Fruit fly (Drosophila melanogaster) whole organism, prepupa: ENCODE data around the gene CG11964.

Source experiments
- Blimp-1 ChIP-seq: fragments of 200-800 bp; sonication (Bioruptor generic); optimal IDR thresholded peaks from 3 replicates; lab custom pipeline; 2017; ENCODE audit warnings: missing biosample characterization, missing genetic modification characterization, mild to moderate bottlenecking, moderate library complexity, missing genetic modification reagents
- CG10631 ChIP-seq: fragments of 200-800 bp; sonication (Bioruptor generic); optimal IDR thresholded peaks from 2 replicates; lab custom pipeline; 2016; ENCODE audit warnings: missing biosample characterization, missing genetic modification characterization
- CG11294 ChIP-seq: fragments of 200-800 bp; sonication (Bioruptor generic); IDR thresholded peaks from 2 replicates; pipeline ENCODE4 v1.3.6; 2022; ENCODE audit warnings: missing biosample characterization, missing genetic modification characterization
- CG11762 ChIP-seq: fragments of 200-800 bp; sonication (Bioruptor generic); optimal IDR thresholded peaks from 3 replicates; lab custom pipeline; 2016; ENCODE audit warnings: missing biosample characterization, missing genetic modification characterization; ENCODE audit not compliant: insufficient read depth
- CG15336 ChIP-seq: fragments of 200-800 bp; sonication (Bioruptor generic); IDR thresholded peaks from 2 replicates; pipeline ENCODE4 v1.3.6; 2022; ENCODE audit warnings: missing biosample characterization, missing genetic modification characterization
- CG1621 ChIP-seq: fragments of 200-800 bp; sonication (Bioruptor generic); optimal IDR thresholded peaks from 3 replicates; lab custom pipeline; 2018; ENCODE audit warnings: missing biosample characterization, mild to moderate bottlenecking, missing genetic modification characterization
- CG16779 ChIP-seq: fragments of 200-800 bp; sonication (Bioruptor generic); optimal IDR thresholded peaks from 3 replicates; lab custom pipeline; 2017; ENCODE audit warnings: missing biosample characterization, mild to moderate bottlenecking, missing genetic modification characterization
- CG3032 ChIP-seq: fragments of 200-800 bp; optimal IDR thresholded peaks from 2 replicates; lab custom pipeline; 2019; ENCODE audit warnings: missing biosample characterization, mild to moderate bottlenecking, missing genetic modification characterization, moderate library complexity
- CG32006 ChIP-seq: fragments of 200-800 bp; sonication (Bioruptor generic); optimal IDR thresholded peaks from 3 replicates; lab custom pipeline; 2017; ENCODE audit warnings: missing biosample characterization, mild to moderate bottlenecking, missing genetic modification characterization
- CG3919 ChIP-seq: fragments of 200-800 bp; sonication (Bioruptor generic); optimal IDR thresholded peaks from 3 replicates; lab custom pipeline; 2016; ENCODE audit warnings: missing biosample characterization, missing genetic modification characterization
- CG4318 ChIP-seq: fragments of 200-800 bp; sonication (Bioruptor generic); optimal IDR thresholded peaks from 3 replicates; lab custom pipeline; 2017; ENCODE audit warnings: missing biosample characterization, mild to moderate bottlenecking, missing genetic modification characterization
- CG6163 ChIP-seq: fragments of 200-800 bp; sonication (Bioruptor generic); IDR thresholded peaks from 3 replicates; pipeline ENCODE4 v1.3.6; 2022; ENCODE audit warnings: missing biosample characterization, missing genetic modification characterization
- CG6276 ChIP-seq: fragments of 200-800 bp; sonication (Bioruptor generic); optimal IDR thresholded peaks from 2 replicates; lab custom pipeline; 2017; ENCODE audit warnings: missing biosample characterization, mild to moderate bottlenecking, missing genetic modification characterization
- CG6792 ChIP-seq: fragments of 200-800 bp; sonication (Bioruptor generic); optimal IDR thresholded peaks from 3 replicates; lab custom pipeline; 2016; ENCODE audit warnings: missing biosample characterization, missing genetic modification characterization
- CG6808 ChIP-seq: fragments of 200-800 bp; sonication (Bioruptor generic); optimal IDR thresholded peaks from 3 replicates; lab custom pipeline; 2017; ENCODE audit warnings: missing biosample characterization, missing genetic modification characterization, mild to moderate bottlenecking, moderate library complexity, missing genetic modification reagents
- CG8119 ChIP-seq: fragments of 200-800 bp; sonication (Bioruptor generic); IDR thresholded peaks from 3 replicates; pipeline ENCODE4 v1.3.6; 2022; ENCODE audit warnings: missing biosample characterization, missing genetic modification characterization
- CG8319 ChIP-seq: fragments of 200-800 bp; sonication (Bioruptor generic); optimal IDR thresholded peaks from 3 replicates; lab custom pipeline; 2016; ENCODE audit warnings: missing biosample characterization, missing genetic modification characterization
- CG8632 ChIP-seq: fragments of 200-800 bp; sonication (Bioruptor generic); optimal IDR thresholded peaks from 3 replicates; lab custom pipeline; 2016; ENCODE audit warnings: missing biosample characterization, missing genetic modification characterization
- Eip75B ChIP-seq: fragments of 200-800 bp; sonication (Bioruptor generic); optimal IDR thresholded peaks from 3 replicates; lab custom pipeline; 2016; ENCODE audit warnings: missing biosample characterization, missing genetic modification characterization
- Eip78C ChIP-seq: fragments of 200-800 bp; sonication (Bioruptor generic); peaks from one replicate; lab custom pipeline; 2016; ENCODE audit warnings: missing biosample characterization, missing genetic modification characterization
- Eip93F ChIP-seq: fragments of 200-800 bp; sonication (Bioruptor generic); optimal IDR thresholded peaks from 2 replicates; lab custom pipeline; 2016; ENCODE audit warnings: missing biosample characterization, mild to moderate bottlenecking, missing genetic modification characterization
- Hr38 ChIP-seq: sonication (Bioruptor generic); optimal IDR thresholded peaks from 2 replicates; lab custom pipeline; 2016; ENCODE audit warnings: missing biosample characterization, missing genetic modification characterization
- Hr39 ChIP-seq: fragments of 200-800 bp; sonication (Bioruptor generic); optimal IDR thresholded peaks from 2 replicates; lab custom pipeline; 2016; ENCODE audit warnings: missing biosample characterization, missing genetic modification characterization
- Hr4 ChIP-seq: fragments of 200-800 bp; sonication (Bioruptor generic); optimal IDR thresholded peaks from 3 replicates; lab custom pipeline; 2016; ENCODE audit warnings: missing biosample characterization, missing genetic modification characterization
- OdsH ChIP-seq: fragments of 200-800 bp; sonication (Bioruptor generic); optimal IDR thresholded peaks from 3 replicates; lab custom pipeline; 2016; ENCODE audit warnings: missing biosample characterization, missing genetic modification characterization
- Smox ChIP-seq: fragments of 200-800 bp; sonication (Bioruptor generic); optimal IDR thresholded peaks from 3 replicates; lab custom pipeline; 2016; ENCODE audit warnings: missing biosample characterization, missing genetic modification characterization
- Sox15 ChIP-seq: fragments of 200-800 bp; sonication (Bioruptor generic); optimal IDR thresholded peaks from 3 replicates; lab custom pipeline; 2016; ENCODE audit warnings: missing biosample characterization, missing genetic modification characterization
- achi ChIP-seq: fragments of 200-800 bp; sonication (Bioruptor generic); optimal IDR thresholded peaks from 3 replicates; lab custom pipeline; 2016; ENCODE audit warnings: missing biosample characterization, missing genetic modification characterization
- cyc ChIP-seq: fragments of 200-800 bp; sonication (Bioruptor generic); optimal IDR thresholded peaks from 3 replicates; lab custom pipeline; 2016; ENCODE audit warnings: missing biosample characterization, missing genetic modification characterization
- dac ChIP-seq: fragments of 200-800 bp; sonication (Bioruptor generic); optimal IDR thresholded peaks from 2 replicates; lab custom pipeline; 2017; ENCODE audit warnings: missing biosample characterization, mild to moderate bottlenecking, missing genetic modification characterization
- dsx ChIP-seq: fragments of 200-800 bp; optimal IDR thresholded peaks from 3 replicates; lab custom pipeline; 2019; ENCODE audit warnings: missing biosample characterization, mild to moderate bottlenecking, missing genetic modification characterization, moderate library complexity; ENCODE audit not compliant: poor library complexity, severe bottlenecking
- eg ChIP-seq: fragments of 200-800 bp; sonication (Bioruptor generic); IDR thresholded peaks from 3 replicates; pipeline ENCODE4 v1.3.6; 2022; ENCODE audit warnings: missing biosample characterization, missing genetic modification characterization
- esn ChIP-seq: fragments of 200-800 bp; sonication (Bioruptor generic); optimal IDR thresholded peaks from 2 replicates; lab custom pipeline; 2016; ENCODE audit warnings: missing biosample characterization, mild to moderate bottlenecking, missing genetic modification characterization, moderate library complexity
- fd59A ChIP-seq: fragments of 200-800 bp; sonication (Bioruptor generic); optimal IDR thresholded peaks from 2 replicates; lab custom pipeline; 2017; ENCODE audit warnings: missing biosample characterization, mild to moderate bottlenecking, missing genetic modification characterization, missing genetic modification reagents
- fd85E ChIP-seq: fragments of 200-800 bp; sonication (Bioruptor generic); optimal IDR thresholded peaks from 3 replicates; lab custom pipeline; 2016; ENCODE audit warnings: missing biosample characterization, missing genetic modification characterization
- fkh ChIP-seq: fragments of 200-800 bp; sonication (Bioruptor generic); optimal IDR thresholded peaks from 3 replicates; lab custom pipeline; 2017; ENCODE audit warnings: missing biosample characterization, mild to moderate bottlenecking, missing genetic modification characterization, moderate library complexity
- net ChIP-seq: fragments of 200-800 bp; sonication (Bioruptor generic); optimal IDR thresholded peaks from 3 replicates; lab custom pipeline; 2016; ENCODE audit warnings: missing biosample characterization, missing genetic modification characterization
- salr ChIP-seq, 2 experiments: fragments of 200-800 bp; sonication (Bioruptor generic); optimal IDR thresholded peaks; 3 replicates each; lab custom pipeline; 2016 to 2018; ENCODE audit warnings: missing biosample characterization in 2 of 2, missing genetic modification characterization in 2 of 2, mild to moderate bottlenecking in 1 of 2
- spab ChIP-seq: fragments of 200-800 bp; sonication (Bioruptor generic); optimal IDR thresholded peaks from 2 replicates; lab custom pipeline; 2017; ENCODE audit warnings: missing biosample characterization, mild to moderate bottlenecking, missing genetic modification characterization, missing genetic modification reagents
- ss ChIP-seq, 2 experiments: fragments of 200-800 bp; sonication (Bioruptor generic); optimal IDR thresholded peaks; 2 replicates in 1 of 2; 3 replicates in 1 of 2; lab custom pipeline; 2017 to 2018; ENCODE audit warnings: mild to moderate bottlenecking in 2 of 2, missing biosample characterization in 2 of 2, missing genetic modification characterization in 2 of 2, moderate library complexity in 1 of 2
- svp ChIP-seq: fragments of 200-800 bp; sonication (Bioruptor generic); peaks from one replicate; lab custom pipeline; 2016; ENCODE audit warnings: missing biosample characterization, missing genetic modification characterization
- topi ChIP-seq: fragments of 200-800 bp; sonication (Bioruptor generic); optimal IDR thresholded peaks from 3 replicates; lab custom pipeline; 2016; ENCODE audit warnings: missing biosample characterization, missing genetic modification characterization
- vri ChIP-seq: fragments of 200-800 bp; sonication (Bioruptor generic); optimal IDR thresholded peaks from 3 replicates; lab custom pipeline; 2016; ENCODE audit warnings: missing biosample characterization, mild to moderate bottlenecking, missing genetic modification characterization

The CG11964 gene

dm6 chr3R:8930165-8931063, 14.4 kb downstream of the CG11964 start (continued):
- peak; percentile 13 for TF ChIP-seq dsx
- peak; percentile 39 for TF ChIP-seq achi (GFP tag; lab: Kevin White, UChicago)
- no peak for TF ChIP-seq Hr38 (GFP tag; lab: Kevin White, UChicago)
- no peak for TF ChIP-seq Sox15 (GFP tag; lab: Kevin White, UChicago)
- peak; percentile 35 for TF ChIP-seq topi (GFP tag; lab: Kevin White, UChicago)
- no peak for TF ChIP-seq CG11762
- no peak for TF ChIP-seq CG32006 (GFP tag; lab: Kevin White, UChicago)
- no peak for TF ChIP-seq ss (GFP tag; optimal IDR thresholded peaks at IDR 0.05; lab: Kevin White, UChicago)
- TF ChIP-seq Blimp-1 = no peak
- peak; percentile 15 for TF ChIP-seq cyc (GFP tag; lab: Kevin White, UChicago)
- TF ChIP-seq Smox (GFP tag; lab: Kevin White, UChicago) = no peak
- TF ChIP-seq CG10631 = no peak
- no peak for TF ChIP-seq fd85E
- 0 out of 3 replicates have a peak, but pooled peaks have one; percentile 19 for TF ChIP-seq CG6163 (GFP tag; lab: Robert Waterston, UW)
- peak; percentile 14 for TF ChIP-seq OdsH (GFP tag; lab: Kevin White, UChicago)
- TF ChIP-seq CG8319 = no peak
- TF ChIP-seq Eip93F = no peak
- no peak for TF ChIP-seq CG6276 (GFP tag; lab: Kevin White, UChicago)
- TF ChIP-seq eg (GFP tag; lab: Robert Waterston, UW) = 0 out of 3 replicates have a peak, but pooled peaks have one; percentile 26
- TF ChIP-seq dac (GFP tag; lab: Kevin White, UChicago) = no peak
- TF ChIP-seq salr (GFP tag; optimal IDR thresholded peaks at IDR 0.05; lab: Kevin White, UChicago) = no peak
- TF ChIP-seq CG8632 (GFP tag; lab: Kevin White, UChicago) = no peak
- peak; percentile 6 for TF ChIP-seq CG3919 (GFP tag; lab: Kevin White, UChicago)
- no peak for TF ChIP-seq CG11294 (GFP tag; lab: Robert Waterston, UW)
- 0 out of 2 replicates have a peak, but pooled peaks have one; percentile 19 for TF ChIP-seq CG15336
- 0 out of 3 replicates have a peak, but pooled peaks have one; percentile 28 for TF ChIP-seq CG8119
- peak; percentile 25 for TF ChIP-seq CG6792 (GFP tag; lab: Kevin White, UChicago)
- peak; percentile 9 for TF ChIP-seq CG6808 (GFP tag; lab: Kevin White, UChicago)
- TF ChIP-seq Eip78C (GFP tag; lab: Kevin White, UChicago) = peak; percentile 86
- peak; percentile 25 for TF ChIP-seq net
- TF ChIP-seq Hr39 (GFP tag; lab: Kevin White, UChicago) = peak; percentile 44
- peak; percentile 21 for TF ChIP-seq esn (GFP tag; lab: Kevin White, UChicago)
- TF ChIP-seq vri (GFP tag; lab: Kevin White, UChicago) = peak; percentile 6
- TF ChIP-seq, all 60 proteins: peak for 30

- TF ChIP-seq fkh (peak; percentile 57), Hr38 (GFP tag; lab: Kevin White, UChicago) (no peak)
Observed at dm6 chr3R:8929703-8930102, 15.1 kb downstream of the CG11964 start.

dm6 chr3R:8927817-8928625, 16.8 kb downstream of the CG11964 start:
- peak; percentile 89 for TF ChIP-seq CG3919 (GFP tag; lab: Kevin White, UChicago)
- TF ChIP-seq svp = peak; percentile 93
- TF ChIP-seq Sox15 (GFP tag; lab: Kevin White, UChicago) = peak; percentile 70
- TF ChIP-seq CG11294 (GFP tag; lab: Robert Waterston, UW) = peak; percentile 73
- peak; percentile 90 for TF ChIP-seq esn (GFP tag; lab: Kevin White, UChicago)
- peak; percentile 74 for TF ChIP-seq CG8632 (GFP tag; lab: Kevin White, UChicago)
- peak; percentile 89 for TF ChIP-seq OdsH (GFP tag; lab: Kevin White, UChicago)
- peak; percentile 97 for TF ChIP-seq Eip78C (GFP tag; lab: Kevin White, UChicago)
- TF ChIP-seq CG1621 (tag; lab: Kevin White, UChicago) = peak; percentile 87
- TF ChIP-seq CG4318 = peak; percentile 57
- TF ChIP-seq fd59A (GFP tag; lab: Kevin White, UChicago) = peak; percentile 87
- peak; percentile 80; the same call in 2 of the 3 replicates for TF ChIP-seq CG8119
- TF ChIP-seq CG3032 (tag; lab: Kevin White, UChicago) = peak; percentile 94
- TF ChIP-seq Hr4 (GFP tag; lab: Kevin White, UChicago) = peak; percentile 85
- TF ChIP-seq CG15336 = peak; percentile 78
- peak; percentile 55 for TF ChIP-seq fd85E
- peak; percentile 70 for TF ChIP-seq Blimp-1
- peak; percentile 91 for TF ChIP-seq spab (GFP tag; lab: Kevin White, UChicago)
- peak; percentile 90 for TF ChIP-seq Eip75B (GFP tag; lab: Kevin White, UChicago)
- peak; percentile 73 for TF ChIP-seq CG8319
- peak; percentile 68 for TF ChIP-seq CG16779 (tag; lab: Kevin White, UChicago)
